Worm (Caenorhabditis elegans): ENCODE measurements around the gene gfat-2.
"Not testable (repeated sequence)": the region's sequence is repeated elsewhere in the genome, so short reads cannot be mapped to it uniquely, and the experiment has no call there.

The gfat-2 gene

DNA sequence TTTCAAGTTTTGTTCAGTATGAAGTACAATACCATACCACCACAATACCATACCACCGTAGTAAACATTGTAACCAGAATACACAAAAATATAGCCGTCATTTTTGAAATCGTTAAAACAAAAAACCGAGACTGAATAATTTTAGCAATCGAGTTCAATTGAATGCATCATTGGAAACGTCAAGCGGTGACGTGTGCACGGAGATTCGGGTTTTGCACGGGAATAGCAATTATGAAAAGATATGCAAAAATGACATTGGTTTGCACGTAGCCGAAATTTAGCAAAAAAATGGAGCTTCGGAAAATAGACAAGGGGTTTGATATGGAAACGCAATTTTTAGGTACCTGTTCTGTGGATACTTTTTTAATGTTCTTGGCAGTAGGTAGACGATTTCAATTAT, 4.9 kb downstream of the gfat-2 start, which contains the start of gene F22B3.10:
Gene F22B3.10 (minus strand): TSS at position 101 of the 400 bp plus-strand sequence.
- TF ChIP-seq unc-62 (GFP tag; optimal IDR thresholded peaks at IDR 0.05) = no peak

ce11 chrIV:11416724-11417123, 6.7 kb downstream of the gfat-2 start, which contains the start of gene F22B3.5:
Gene F22B3.5, minus strand, starts transcription at chrIV:11416824.
- TF ChIP-seq unc-62 (GFP tag; optimal IDR thresholded peaks at IDR 0.05) = not testable (repeated sequence)

ce11 chrIV:11421696-11422095, 11.7 kb downstream of the gfat-2 start, which contains the start of gene F22B3.7:
Gene F22B3.7, minus strand, starts transcription at chrIV:11421796.
- no peak for TF ChIP-seq unc-62 (GFP tag; optimal IDR thresholded peaks at IDR 0.05)

DNA sequence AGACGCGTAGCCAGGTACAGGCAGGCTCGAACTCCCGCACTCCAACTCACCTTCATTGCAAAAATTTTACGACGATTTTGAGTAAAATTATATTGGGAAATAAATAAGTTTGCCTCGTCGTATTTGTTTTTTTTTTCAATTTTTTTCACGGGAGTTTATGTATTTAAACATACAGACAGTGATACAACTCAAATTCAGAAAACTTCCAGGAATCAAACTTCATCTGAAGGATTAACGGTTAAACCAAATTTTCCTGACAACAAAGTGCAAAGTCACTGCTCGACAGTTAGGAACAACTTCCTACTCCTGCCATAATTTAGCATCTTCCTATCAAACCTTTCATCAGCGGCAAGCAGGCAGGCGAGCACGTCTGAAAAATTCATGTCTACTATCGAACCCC, 14.8 kb downstream of the gfat-2 start, which contains the start of gene F22B3.8:
Gene F22B3.8 (minus strand): TSS at position 101 of the 400 bp plus-strand sequence.
- no peak for TF ChIP-seq unc-62 (GFP tag; optimal IDR thresholded peaks at IDR 0.05)

DNA sequence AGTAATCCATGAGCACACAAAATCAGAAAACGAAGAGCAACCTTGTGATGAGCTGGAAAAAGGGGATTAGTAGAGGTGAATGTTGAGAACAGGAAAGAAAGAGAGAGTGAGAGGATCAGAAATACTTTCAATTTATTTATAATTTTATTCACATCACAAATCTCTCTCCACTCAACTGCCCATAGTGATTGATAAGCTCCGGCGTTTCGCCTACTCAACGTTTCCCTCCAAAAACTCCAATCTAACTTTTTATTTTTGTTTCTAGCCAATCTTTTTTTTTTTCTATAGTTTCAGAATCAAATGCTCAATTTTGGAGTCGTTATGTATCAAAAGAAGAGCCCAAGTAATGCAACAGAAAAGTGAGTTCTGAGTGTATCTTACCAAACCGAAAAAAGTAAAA, 15.4 kb downstream of the gfat-2 start, which contains the start of gene kin-4:
Gene kin-4 (plus strand): TSS at position 301 of the 400 bp plus-strand sequence.
- TF ChIP-seq unc-62 (GFP tag; optimal IDR thresholded peaks at IDR 0.05) = no peak

- TF ChIP-seq unc-62 (GFP tag; optimal IDR thresholded peaks at IDR 0.05) = no peak
These were observed 21.4 kb downstream of the gfat-2 start for ce11 chrIV:11431448-11431847.

- no peak for TF ChIP-seq unc-62 (GFP tag; optimal IDR thresholded peaks at IDR 0.05)
These were observed 23.7 kb downstream of the gfat-2 start for ce11 chrIV:11433709-11434108.

ce11 chrIV:11434575-11434974, 24.5 kb downstream of the gfat-2 start:
- no peak for TF ChIP-seq unc-62 (GFP tag; optimal IDR thresholded peaks at IDR 0.05)

ce11 chrIV:11435761-11436160, 25.7 kb downstream of the gfat-2 start:
- TF ChIP-seq unc-62 (GFP tag; optimal IDR thresholded peaks at IDR 0.05) = no peak

- TF ChIP-seq unc-62 (GFP tag; optimal IDR thresholded peaks at IDR 0.05) = no peak
These were observed 28.2 kb downstream of the gfat-2 start for ce11 chrIV:11438255-11438654.

- no peak for TF ChIP-seq unc-62 (GFP tag; optimal IDR thresholded peaks at IDR 0.05)
These were observed 42.9 kb downstream of the gfat-2 start for ce11 chrIV:11452928-11453327.

ce11 chrIV:11455824-11456223, 45.8 kb downstream of the gfat-2 start:
- TF ChIP-seq unc-62 (GFP tag; optimal IDR thresholded peaks at IDR 0.05) = no peak

DNA sequence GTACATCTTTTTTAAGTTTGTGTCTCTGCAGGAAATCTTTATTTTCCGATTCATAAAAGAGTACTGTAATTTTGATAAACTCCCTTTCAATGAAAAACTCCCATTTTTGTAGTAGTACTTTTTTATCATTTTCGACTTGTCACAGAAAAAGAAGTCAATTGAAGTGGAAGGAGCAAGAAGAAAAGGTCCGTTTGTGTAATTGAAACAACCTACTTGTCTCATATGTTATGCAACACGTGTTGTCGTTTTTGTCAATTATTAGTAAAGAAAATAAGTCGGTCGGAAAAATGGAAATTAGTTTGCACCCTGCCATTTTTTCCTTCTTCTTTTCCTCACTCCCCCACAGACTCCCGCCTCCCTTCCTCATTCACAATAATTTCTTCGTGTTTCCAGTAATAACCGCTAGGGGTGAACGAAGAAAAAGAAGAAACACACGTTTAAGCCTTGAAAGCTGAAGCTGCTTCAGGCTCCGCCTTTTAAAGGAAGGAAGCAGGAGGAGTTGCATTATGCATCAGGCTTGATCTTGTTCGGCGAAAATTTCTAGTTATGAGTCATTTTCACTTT, 48.8 kb downstream of the gfat-2 start:
- TF ChIP-seq unc-62 (GFP tag; optimal IDR thresholded peaks at IDR 0.05) = no peak

ce11 chrIV:11459684-11460083, 49.7 kb downstream of the gfat-2 start, which contains the start of gene npr-3:
Gene npr-3, plus strand, starts transcription at chrIV:11459984.
- TF ChIP-seq unc-62 (GFP tag; optimal IDR thresholded peaks at IDR 0.05) = no peak

- TF ChIP-seq unc-62 (GFP tag; optimal IDR thresholded peaks at IDR 0.05) = no peak
These were observed 51.3 kb downstream of the gfat-2 start for ce11 chrIV:11461335-11461734.

Data from whole organism, dauer.